Worm (Caenorhabditis elegans): ENCODE measurements around the gene parg-1.

DNA sequence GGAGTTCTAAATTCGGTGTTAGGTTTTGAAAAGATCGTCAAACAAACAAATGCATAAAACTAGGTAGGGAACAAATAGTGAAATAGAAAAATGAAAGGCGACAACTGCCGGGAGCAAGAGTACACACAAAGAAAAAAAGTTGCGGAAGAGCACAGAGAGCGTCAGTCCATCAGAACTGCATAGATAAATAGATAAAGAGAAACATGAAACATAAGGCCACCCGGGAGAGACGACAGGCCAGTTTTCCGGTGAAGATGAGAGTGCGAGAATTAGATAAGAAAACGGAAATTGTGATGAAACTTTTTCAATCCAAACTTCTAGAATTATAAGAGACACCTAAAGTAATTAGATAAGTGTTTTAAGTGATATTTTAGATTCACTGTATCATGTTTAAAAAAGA lies 11.7 kb downstream of the parg-1 start:
- TF ChIP-seq him-1 (tag; optimal IDR thresholded peaks at IDR 0.05) (no peak), W03F9.2 (tag; optimal IDR thresholded peaks at IDR 0.05) (no peak)

Measured in whole organism, L4/young adult.